Worm (Caenorhabditis elegans) whole organism, L1 larva: Measurements from ENCODE around the gene F57F4.1.

ENCODE experiments used
- C34B4.2 ChIP-seq: sonication (generic microtip); optimal IDR thresholded peaks from 2 replicates; lab custom pipeline; 2017; ENCODE audit warnings: mild to moderate bottlenecking, missing genetic modification characterization, missing compliant biosample characterization
- fos-1 ChIP-seq: fragments of 150-350 bp; optimal IDR thresholded peaks from 2 replicates; lab custom pipeline; 2014; ENCODE audit warnings: missing biosample characterization, missing genetic modification characterization
- tlp-1 ChIP-seq: fragments of 150-350 bp; optimal IDR thresholded peaks from 2 replicates; lab custom pipeline; 2014; ENCODE audit warnings: missing biosample characterization, missing genetic modification characterization

ce11 chrV:6430526-6431371, 40.5 kb downstream of the F57F4.1 start:
- no peak for TF ChIP-seq tlp-1
- no peak for TF ChIP-seq fos-1 (tag; lab: Kevin White, UChicago)
- no peak for TF ChIP-seq C34B4.2
